Worm (Caenorhabditis elegans) whole organism, early embryonic: ENCODE results near the gene F59E12.1.

Experiments used
- ama-1 ChIP-seq: fragments of 150-350 bp; optimal IDR thresholded peaks from 2 replicates; lab custom pipeline; 2014
- ets-7 ChIP-seq: sonication (generic microtip); optimal IDR thresholded peaks from 2 replicates; lab custom pipeline; 2016; ENCODE audit warnings: missing genotype, missing genetic modification characterization, missing compliant biosample characterization
- hmbx-1 ChIP-seq: sonication (generic microtip); optimal IDR thresholded peaks from 2 replicates; lab custom pipeline; 2016; ENCODE audit warnings: mild to moderate bottlenecking, missing genetic modification characterization, missing compliant biosample characterization
- hnd-1 ChIP-seq: sonication (generic microtip); optimal IDR thresholded peaks from 2 replicates; lab custom pipeline; 2016; ENCODE audit warnings: missing genetic modification characterization, missing compliant biosample characterization
- tbx-37 ChIP-seq: fragments of 200-800 bp; sonication (Bioruptor generic); conservative IDR thresholded peaks from 2 replicates; pipeline ENCODE4 v1.3.6; 2022; ENCODE audit warnings: missing genetic modification reagents, missing genetic modification characterization, missing compliant biosample characterization

ce11 chrII:5628326-5628818, 25.9 kb upstream of the F59E12.1 start, which contains the start of gene F59E12.15:
- TF ChIP-seq hnd-1 (tag; lab: Kevin White, UChicago): no peak
- no peak for TF ChIP-seq tbx-37
- TF ChIP-seq ets-7 (tag; lab: Kevin White, UChicago): no peak
- TF ChIP-seq hmbx-1 (tag; lab: Kevin White, UChicago): no peak
- no peak for TF ChIP-seq ama-1 (lab: Kevin White, UChicago)
